Fruit fly (Drosophila melanogaster) whole organism, embryonic: Measurements from ENCODE around the gene dx.

Experiments
- Bdp1 ChIP-seq: fragments of 200-800 bp; sonication (Bioruptor generic); optimal IDR thresholded peaks from 3 replicates; lab custom pipeline; 2016; ENCODE audit warnings: missing biosample characterization, missing genetic modification characterization
- CG10543 ChIP-seq: fragments of 200-800 bp; sonication (Bioruptor generic); optimal IDR thresholded peaks from 3 replicates; lab custom pipeline; 2017; ENCODE audit warnings: missing biosample characterization, mild to moderate bottlenecking, missing genetic modification characterization, moderate library complexity
- CG10654 ChIP-seq: fragments of 200-800 bp; sonication (Bioruptor generic); optimal IDR thresholded peaks from 2 replicates; lab custom pipeline; 2016; ENCODE audit warnings: missing biosample characterization, missing genetic modification characterization
- CG1233 ChIP-seq: fragments of 200-800 bp; sonication (Bioruptor generic); optimal IDR thresholded peaks from 4 replicates; lab custom pipeline; 2018; ENCODE audit warnings: missing biosample characterization, mild to moderate bottlenecking, missing genetic modification characterization
- CG12769 ChIP-seq: fragments of 200-800 bp; sonication (Bioruptor generic); optimal IDR thresholded peaks from 2 replicates; lab custom pipeline; 2019; ENCODE audit warnings: missing biosample characterization, mild to moderate bottlenecking, missing genetic modification characterization, moderate library complexity
- CG13287 ChIP-seq: fragments of 200-800 bp; sonication (Bioruptor generic); IDR thresholded peaks from 2 replicates; pipeline ENCODE4 v1.3.6; 2022; ENCODE audit warnings: missing biosample characterization, missing genetic modification characterization; ENCODE audit not compliant: partially characterized antibody
- CG13775 ChIP-seq: fragments of 200-800 bp; sonication (Bioruptor generic); optimal IDR thresholded peaks from 3 replicates; lab custom pipeline; 2017; ENCODE audit warnings: missing biosample characterization, mild to moderate bottlenecking, missing genetic modification characterization
- CG2199 ChIP-seq: fragments of 200-800 bp; sonication (Bioruptor generic); IDR thresholded peaks from 3 replicates; pipeline ENCODE4 v1.3.6; 2022; ENCODE audit warnings: missing biosample characterization, missing genetic modification characterization
- CG2712 ChIP-seq: fragments of 200-800 bp; optimal IDR thresholded peaks from 3 replicates; lab custom pipeline; 2019; ENCODE audit warnings: missing biosample characterization, mild to moderate bottlenecking, missing genetic modification characterization, moderate library complexity
- CG3163 ChIP-seq: fragments of 200-800 bp; sonication (Bioruptor generic); optimal IDR thresholded peaks from 3 replicates; lab custom pipeline; 2016; ENCODE audit warnings: missing biosample characterization, missing genetic modification characterization
- CG4707 ChIP-seq: fragments of 200-800 bp; sonication (Bioruptor generic); optimal IDR thresholded peaks from 2 replicates; lab custom pipeline; 2018; ENCODE audit warnings: missing biosample characterization, mild to moderate bottlenecking, missing genetic modification characterization, moderate library complexity
- CG6813 ChIP-seq: fragments of 200-800 bp; sonication (Bioruptor generic); optimal IDR thresholded peaks from 2 replicates; lab custom pipeline; 2017; ENCODE audit warnings: missing biosample characterization, missing genetic modification characterization, mild to moderate bottlenecking, moderate library complexity, missing genetic modification reagents
- CG8290 ChIP-seq, 3 experiments: fragments of 200-800 bp; sonication (Bioruptor generic); optimal IDR thresholded peaks; 2 replicates each; lab custom pipeline; 2016 to 2019; ENCODE audit warnings: missing biosample characterization in 3 of 3, missing genetic modification characterization in 3 of 3, mild to moderate bottlenecking in 2 of 3, moderate library complexity in 1 of 3
- CG8924 ChIP-seq: fragments of 200-800 bp; optimal IDR thresholded peaks from 3 replicates; lab custom pipeline; 2019; ENCODE audit warnings: missing biosample characterization, mild to moderate bottlenecking, missing genetic modification characterization, moderate library complexity
- CG8944 ChIP-seq: fragments of 200-800 bp; sonication (Bioruptor generic); optimal IDR thresholded peaks from 3 replicates; lab custom pipeline; 2016; ENCODE audit warnings: missing biosample characterization, missing genetic modification characterization
- CoRest ChIP-seq: fragments of 200-800 bp; sonication (Bioruptor generic); optimal IDR thresholded peaks from 3 replicates; lab custom pipeline; 2018; ENCODE audit warnings: missing biosample characterization, mild to moderate bottlenecking, missing genetic modification characterization, moderate library complexity
- Dref ChIP-seq: fragments of 200-800 bp; sonication (Bioruptor generic); IDR thresholded peaks from 2 replicates; pipeline ENCODE4 v1.3.6; 2022; ENCODE audit warnings: missing biosample characterization, missing genetic modification characterization
- Drgx ChIP-seq: fragments of 200-800 bp; sonication (Bioruptor generic); IDR thresholded peaks from 2 replicates; pipeline ENCODE4 v1.3.6; 2022; ENCODE audit warnings: missing biosample characterization, missing genetic modification characterization
- H2.0 ChIP-seq: fragments of 200-800 bp; sonication (Bioruptor generic); IDR thresholded peaks from 2 replicates; pipeline ENCODE4 v1.3.6; 2022; ENCODE audit warnings: missing biosample characterization, missing genetic modification characterization
- HmgD ChIP-seq: fragments of 200-800 bp; sonication (Bioruptor generic); optimal IDR thresholded peaks from 3 replicates; lab custom pipeline; 2016; ENCODE audit warnings: missing biosample characterization, missing genetic modification characterization
- Jarid2 ChIP-seq: fragments of 200-800 bp; sonication (Bioruptor generic); optimal IDR thresholded peaks from 3 replicates; lab custom pipeline; 2017; ENCODE audit warnings: mild to moderate bottlenecking, missing biosample characterization, missing genetic modification reagents, missing genetic modification characterization
- Kr ChIP-seq: fragments of 200-800 bp; sonication (Bioruptor generic); optimal IDR thresholded peaks from 2 replicates; lab custom pipeline; 2017; ENCODE audit warnings: missing biosample characterization, mild to moderate bottlenecking, missing genetic modification characterization
- MBD-R2 ChIP-seq: fragments of 200-800 bp; sonication (Bioruptor generic); IDR thresholded peaks from 2 replicates; pipeline ENCODE4 v1.3.6; 2022; ENCODE audit warnings: missing biosample characterization, missing genetic modification characterization
- Mad ChIP-seq: fragments of 200-800 bp; sonication (Bioruptor generic); optimal IDR thresholded peaks from 2 replicates; lab custom pipeline; 2016; ENCODE audit warnings: missing biosample characterization, missing genetic modification characterization
- Med ChIP-seq: fragments of 200-800 bp; sonication (Bioruptor generic); peaks from one replicate; lab custom pipeline; 2016; ENCODE audit warnings: missing biosample characterization, missing genetic modification characterization, mild to moderate bottlenecking, inconsistent platforms, moderate library complexity
- Myb ChIP-seq: fragments of 200-800 bp; sonication (Bioruptor generic); optimal IDR thresholded peaks from 2 replicates; lab custom pipeline; 2016; ENCODE audit warnings: missing biosample characterization, missing genetic modification characterization
- Oli ChIP-seq: fragments of 200-800 bp; sonication (Bioruptor generic); optimal IDR thresholded peaks from 2 replicates; lab custom pipeline; 2018; ENCODE audit warnings: missing biosample characterization, mild to moderate bottlenecking, missing genetic modification characterization, moderate library complexity
- Vsx1 ChIP-seq: fragments of 200-800 bp; sonication (Bioruptor generic); optimal IDR thresholded peaks from 2 replicates; lab custom pipeline; 2017; ENCODE audit warnings: missing biosample characterization, mild to moderate bottlenecking, missing genetic modification characterization, missing genetic modification reagents
- Xrp1 ChIP-seq: fragments of 200-800 bp; sonication (Bioruptor generic); IDR thresholded peaks from 2 replicates; pipeline ENCODE4 v1.3.6; 2022; ENCODE audit warnings: missing biosample characterization, missing genetic modification characterization
- ab ChIP-seq: fragments of 200-800 bp; sonication (Bioruptor generic); optimal IDR thresholded peaks from 2 replicates; lab custom pipeline; 2016; ENCODE audit warnings: missing biosample characterization, missing genetic modification characterization
- br ChIP-seq: fragments of >200 bp; optimal IDR thresholded peaks from 2 replicates; lab custom pipeline; 2017
- btn ChIP-seq: fragments of 200-800 bp; sonication (Bioruptor generic); optimal IDR thresholded peaks from 2 replicates; lab custom pipeline; 2016; ENCODE audit warnings: missing biosample characterization, missing genetic modification characterization
- cg ChIP-seq: fragments of 200-800 bp; sonication (Bioruptor generic); optimal IDR thresholded peaks from 3 replicates; lab custom pipeline; 2019; ENCODE audit warnings: missing biosample characterization, mild to moderate bottlenecking, missing genetic modification characterization, moderate library complexity
- chinmo ChIP-seq: fragments of 200-800 bp; sonication (Bioruptor generic); IDR thresholded peaks from 4 replicates; pipeline ENCODE4 v1.3.6; 2022; ENCODE audit warnings: missing biosample characterization, missing genetic modification characterization; ENCODE audit not compliant: partially characterized antibody
- grau ChIP-seq: fragments of 200-800 bp; optimal IDR thresholded peaks from 3 replicates; lab custom pipeline; 2019; ENCODE audit warnings: missing biosample characterization, mild to moderate bottlenecking, missing genetic modification characterization, moderate library complexity
- gsb ChIP-seq: fragments of 200-800 bp; sonication (Bioruptor generic); IDR thresholded peaks from 2 replicates; pipeline ENCODE4 v1.3.6; 2022; ENCODE audit warnings: missing biosample characterization, missing genetic modification characterization
- h ChIP-seq: fragments of >200 bp; optimal IDR thresholded peaks from 2 replicates; lab custom pipeline; 2017
- jigr1 ChIP-seq: fragments of 200-800 bp; sonication (Bioruptor generic); IDR thresholded peaks from 3 replicates; pipeline ENCODE4 v1.3.6; 2022; ENCODE audit warnings: missing biosample characterization, missing genetic modification characterization
- kah ChIP-seq: fragments of 200-800 bp; sonication (Bioruptor generic); optimal IDR thresholded peaks from 2 replicates; lab custom pipeline; 2018; ENCODE audit warnings: missing biosample characterization, mild to moderate bottlenecking, missing genetic modification characterization
- lab ChIP-seq: fragments of 200-800 bp; sonication (Bioruptor generic); optimal IDR thresholded peaks from 3 replicates; lab custom pipeline; 2017; ENCODE audit warnings: missing biosample characterization, missing genetic modification characterization, mild to moderate bottlenecking, moderate library complexity, missing genetic modification reagents
- mirr ChIP-seq: fragments of 200-800 bp; sonication (Bioruptor generic); optimal IDR thresholded peaks from 3 replicates; lab custom pipeline; 2018; ENCODE audit warnings: missing biosample characterization, mild to moderate bottlenecking, missing genetic modification characterization
- oc ChIP-seq: fragments of 200-800 bp; sonication (Bioruptor generic); optimal IDR thresholded peaks from 2 replicates; lab custom pipeline; 2018; ENCODE audit warnings: missing biosample characterization, mild to moderate bottlenecking, missing genetic modification characterization, moderate library complexity
- row ChIP-seq: fragments of 200-800 bp; sonication (Bioruptor generic); IDR thresholded peaks from 3 replicates; pipeline ENCODE4 v1.3.6; 2022; ENCODE audit warnings: missing biosample characterization, missing genetic modification characterization
- seq ChIP-seq: fragments of 200-800 bp; sonication (Bioruptor generic); IDR thresholded peaks from 2 replicates; pipeline ENCODE4 v1.3.6; 2022; ENCODE audit warnings: missing biosample characterization, missing genetic modification characterization
- sug ChIP-seq: fragments of 200-800 bp; optimal IDR thresholded peaks from 2 replicates; lab custom pipeline; 2019; ENCODE audit warnings: missing biosample characterization, mild to moderate bottlenecking, missing genetic modification characterization, moderate library complexity
- tap ChIP-seq: fragments of 200-800 bp; optimal IDR thresholded peaks from 3 replicates; lab custom pipeline; 2019; ENCODE audit warnings: missing biosample characterization, mild to moderate bottlenecking, missing genetic modification characterization, moderate library complexity
- tll ChIP-seq, 2 experiments: fragments of 200-800 bp in 1 of 2; fragments of >200 bp in 1 of 2; sonication (Bioruptor generic) in 1 of 2; optimal IDR thresholded peaks; 2 replicates each; lab custom pipeline; 2017 to 2019; ENCODE audit warnings: missing biosample characterization in 2 of 2, missing genetic modification characterization in 2 of 2, mild to moderate bottlenecking in 1 of 2, moderate library complexity in 1 of 2
- unpg ChIP-seq: fragments of 200-800 bp; sonication (Bioruptor generic); optimal IDR thresholded peaks from 3 replicates; lab custom pipeline; 2018; ENCODE audit warnings: missing biosample characterization, mild to moderate bottlenecking, missing genetic modification characterization, moderate library complexity
- usp ChIP-seq: fragments of >200 bp; optimal IDR thresholded peaks from 2 replicates; lab custom pipeline; 2017; ENCODE audit warnings: missing biosample characterization, missing genetic modification characterization
- vvl ChIP-seq: fragments of 200-800 bp; sonication (Bioruptor generic); IDR thresholded peaks from 2 replicates; pipeline ENCODE4 v1.3.6; 2022; ENCODE audit warnings: missing biosample characterization, missing genetic modification characterization

The dx gene

dm6 chrX:6545862-6546270, 12.1 kb downstream of the dx start (continued):
- TF ChIP-seq CG13287 (peak; percentile 22; the same call in 1 of the 2 replicates), usp (no peak), Oli (tag; lab: Kevin White, UChicago) (no peak), vvl (GFP tag; lab: Robert Waterston, UW) (peak; percentile 44), oc (tag; lab: Kevin White, UChicago) (no peak), Drgx (GFP tag; lab: Robert Waterston, UW) (0 out of 2 replicates have a peak, but pooled peaks have one; percentile 25), Med (GFP tag; lab: Kevin White, UChicago) (peak; percentile 72), CG4707 (GFP tag; lab: Kevin White, UChicago) (peak; percentile 43), CG2712 (tag; lab: Kevin White, UChicago) (no peak), Xrp1 (GFP tag; lab: Robert Waterston, UW) (peak; percentile 10; the same call in 1 of the 2 replicates), Jarid2 (GFP tag; lab: Kevin White, UChicago) (peak; percentile 62)

- no peak for TF ChIP-seq HmgD (GFP tag; lab: Kevin White, UChicago)
- no peak for TF ChIP-seq CoRest
- TF ChIP-seq CG3163 (GFP tag; lab: Kevin White, UChicago), result no peak
- no peak for TF ChIP-seq Myb (GFP tag; lab: Kevin White, UChicago)
- TF ChIP-seq jigr1 (GFP tag; lab: Robert Waterston, UW), result no peak
- TF ChIP-seq H2.0 (GFP tag; lab: Robert Waterston, UW), result no peak
- TF ChIP-seq kah (GFP tag; lab: Kevin White, UChicago), result no peak
- TF ChIP-seq Vsx1 (GFP tag; lab: Kevin White, UChicago), result peak; percentile 2
- TF ChIP-seq CG8944 (GFP tag; lab: Kevin White, UChicago), result no peak
- peak; percentile 5 for TF ChIP-seq sug (tag; lab: Kevin White, UChicago)
- TF ChIP-seq CG12769 (tag; lab: Kevin White, UChicago), result peak; percentile 28
- no peak for TF ChIP-seq cg (GFP tag; lab: Kevin White, UChicago)
- no peak for TF ChIP-seq seq (GFP tag; lab: Robert Waterston, UW)
- TF ChIP-seq CG1233, result no peak
- no peak for TF ChIP-seq CG13775 (GFP tag; lab: Kevin White, UChicago)
- TF ChIP-seq CG6813 (GFP tag; lab: Kevin White, UChicago), result no peak
- TF ChIP-seq CG10654 (GFP tag; lab: Kevin White, UChicago), result no peak
- no peak for TF ChIP-seq CG10543
- no peak for TF ChIP-seq h
- no peak for TF ChIP-seq Mad (GFP tag; lab: Kevin White, UChicago)
- TF ChIP-seq tap (tag; lab: Kevin White, UChicago), result no peak
- TF ChIP-seq grau (tag; lab: Kevin White, UChicago), result peak; percentile 64
- no peak for TF ChIP-seq gsb (GFP tag; lab: Robert Waterston, UW)
- no peak for TF ChIP-seq Dref (GFP tag; lab: Robert Waterston, UW)
- peak; percentile 9 for TF ChIP-seq mirr (GFP tag; lab: Kevin White, UChicago)
- no peak for TF ChIP-seq tll (GFP tag; optimal IDR thresholded peaks at IDR 0.05; lab: Kevin White, UChicago)
- no peak for TF ChIP-seq MBD-R2 (GFP tag; lab: Robert Waterston, UW)
- no peak for TF ChIP-seq btn (GFP tag; lab: Kevin White, UChicago)
- TF ChIP-seq Kr, result no peak
- no peak for TF ChIP-seq CG8924 (tag; lab: Kevin White, UChicago)
- TF ChIP-seq CG2199, result no peak
- no peak for TF ChIP-seq unpg (GFP tag; lab: Kevin White, UChicago)
- TF ChIP-seq Med (GFP tag; lab: Kevin White, UChicago), result peak; percentile 77
- TF ChIP-seq row (GFP tag; lab: Robert Waterston, UW), result peak; percentile 24; the same call in 1 of the 3 replicates
- TF ChIP-seq CG8290 (GFP tag; optimal IDR thresholded peaks at IDR 0.05; lab: Kevin White, UChicago), result no peak
- TF ChIP-seq CG8290 (tag; optimal IDR thresholded peaks at IDR 0.05; lab: Kevin White, UChicago), result peak in 1 of 2 experiments; percentile 12
- no peak for TF ChIP-seq lab (GFP tag; lab: Kevin White, UChicago)
- TF ChIP-seq br (lab: Kevin White, UChicago), result no peak
- no peak for TF ChIP-seq ab
- TF ChIP-seq chinmo (GFP tag; lab: Robert Waterston, UW), result 0 out of 4 replicates have a peak, but pooled peaks have one; percentile 27
- TF ChIP-seq Bdp1 (GFP tag; lab: Kevin White, UChicago), result no peak
Observed at dm6 chrX:6546970-6547369, 13.2 kb downstream of the dx start.
